Worm (Caenorhabditis elegans) whole organism, L4 larva: ENCODE data around the gene pha-1.

ENCODE experiments used
- F37D6.2 ChIP-seq: sonication (generic microtip); optimal IDR thresholded peaks from 2 replicates; lab custom pipeline; 2016; ENCODE audit warnings: mild to moderate bottlenecking, missing genetic modification characterization, missing compliant biosample characterization
- F44E2.7 ChIP-seq: fragments of 200-800 bp; sonication (Bioruptor generic); IDR thresholded peaks from 2 replicates; pipeline ENCODE4 v2.1.2; 2022; ENCODE audit warnings: missing genetic modification characterization, missing compliant biosample characterization
- F49E8.2 ChIP-seq: sonication (generic microtip); optimal IDR thresholded peaks from 2 replicates; lab custom pipeline; 2016; ENCODE audit warnings: missing compliant biosample characterization, mild to moderate bottlenecking, missing genetic modification characterization, borderline replicate concordance
- Y105C5A.15 ChIP-seq: fragments of 200-800 bp; sonication (Bioruptor generic); IDR thresholded peaks from 2 replicates; pipeline ENCODE4 v1.3.6; 2022; ENCODE audit warnings: missing genetic modification characterization, missing compliant biosample characterization
- Y48G9A.11 ChIP-seq: fragments of 200-800 bp; sonication (Bioruptor generic); IDR thresholded peaks from 2 replicates; pipeline ENCODE4 v1.3.6; 2022; ENCODE audit warnings: missing genetic modification reagents, missing genetic modification characterization, missing compliant biosample characterization
- Y75B8A.6 ChIP-seq: fragments of 200-800 bp; sonication (Bioruptor generic); IDR thresholded peaks from 2 replicates; pipeline ENCODE4 v1.3.6; 2022; ENCODE audit warnings: missing genetic modification reagents, missing genetic modification characterization, missing compliant biosample characterization
- ZK337.2 ChIP-seq: fragments of 200-800 bp; sonication (Bioruptor generic); IDR thresholded peaks from 2 replicates; pipeline ENCODE4 v1.3.6; 2022; ENCODE audit warnings: missing genetic modification reagents, missing genetic modification characterization, missing compliant biosample characterization
- ZK546.5 ChIP-seq, 2 experiments: sonication (generic microtip); optimal IDR thresholded peaks; 2 replicates each; lab custom pipeline; 2017; ENCODE audit warnings: missing biosample characterization in 2 of 2, missing genetic modification characterization in 2 of 2
- aha-1 ChIP-seq: fragments of 150-350 bp; peaks from one replicate; lab custom pipeline; 2014; ENCODE audit warnings: missing biosample characterization, missing genetic modification characterization
- aly-2 ChIP-seq: sonication (generic microtip); optimal IDR thresholded peaks from 2 replicates; lab custom pipeline; 2018; ENCODE audit warnings: missing biosample characterization, missing genetic modification characterization
- arid-1 ChIP-seq: fragments of 200-800 bp; sonication (Bioruptor generic); conservative IDR thresholded peaks from 2 replicates; pipeline ENCODE4 v1.3.6; 2022; ENCODE audit warnings: missing genetic modification reagents, missing genetic modification characterization, missing compliant biosample characterization
- attf-4 ChIP-seq: sonication (generic microtip); optimal IDR thresholded peaks from 3 replicates; lab custom pipeline; 2017; ENCODE audit warnings: missing biosample characterization, missing genetic modification characterization
- ceh-32 ChIP-seq: sonication (generic microtip); optimal IDR thresholded peaks from 2 replicates; lab custom pipeline; 2016; ENCODE audit warnings: mild to moderate bottlenecking, missing genetic modification characterization, missing compliant biosample characterization; ENCODE audit not compliant: poor library complexity
- cey-2 ChIP-seq: sonication (generic microtip); optimal IDR thresholded peaks from 3 replicates; lab custom pipeline; 2017; ENCODE audit warnings: missing genetic modification characterization, mild to moderate bottlenecking, missing compliant biosample characterization, antibody characterized with exemption, borderline replicate concordance; ENCODE audit not compliant: insufficient read depth
- dmd-9 ChIP-seq: fragments of 200-800 bp; sonication (Bioruptor generic); IDR thresholded peaks from 2 replicates; pipeline ENCODE4 v1.3.6; 2022; ENCODE audit warnings: missing genetic modification reagents, missing genetic modification characterization, missing compliant biosample characterization
- duxl-1 ChIP-seq: sonication (generic microtip); optimal IDR thresholded peaks from 2 replicates; lab custom pipeline; 2016; ENCODE audit warnings: mild to moderate bottlenecking, missing genetic modification characterization, moderate library complexity, missing compliant biosample characterization; ENCODE audit not compliant: poor library complexity
- fkh-10 ChIP-seq: fragments of 150-350 bp; optimal IDR thresholded peaks from 2 replicates; lab custom pipeline; 2014; ENCODE audit warnings: missing biosample characterization, missing genetic modification reagents, missing genetic modification characterization
- hif-1 ChIP-seq, 2 experiments: sonication (generic microtip); optimal IDR thresholded peaks; 2 replicates each; lab custom pipeline; 2016 to 2017; ENCODE audit warnings: missing compliant biosample characterization in 2 of 2, missing genetic modification characterization in 2 of 2, missing genetic modification reagents in 2 of 2, missing genotype in 2 of 2, mild to moderate bottlenecking in 1 of 2
- jun-1 ChIP-seq: fragments of 150-350 bp; optimal IDR thresholded peaks from 2 replicates; lab custom pipeline; 2014; ENCODE audit warnings: missing biosample characterization, missing genetic modification reagents, missing genetic modification characterization
- lim-7 ChIP-seq: fragments of 200-800 bp; sonication (Bioruptor generic); IDR thresholded peaks from 2 replicates; pipeline ENCODE4 v1.3.6; 2022; ENCODE audit warnings: missing genetic modification characterization, missing compliant biosample characterization
- lin-1 ChIP-seq: fragments of 200-800 bp; sonication (Bioruptor generic); IDR thresholded peaks from 2 replicates; pipeline ENCODE4 v1.3.6; 2022; ENCODE audit warnings: missing genetic modification reagents, missing genetic modification characterization, missing compliant biosample characterization
- lin-15B ChIP-seq: fragments of 150-350 bp; sonication (generic microtip); optimal IDR thresholded peaks from 3 replicates; lab custom pipeline; 2014; ENCODE audit warnings: missing biosample characterization, missing genetic modification characterization
- lin-29 ChIP-seq: fragments of 200-800 bp; sonication (Bioruptor generic); IDR thresholded peaks from 2 replicates; pipeline ENCODE4 v1.3.6; 2022; ENCODE audit warnings: missing genetic modification reagents, missing genetic modification characterization, missing compliant biosample characterization
- madf-5 ChIP-seq, 2 experiments: fragments of 200-800 bp; sonication (Bioruptor generic); IDR thresholded peaks; 2 replicates each; pipeline ENCODE4 v1.3.6; 2022; ENCODE audit warnings: missing compliant biosample characterization in 2 of 2, missing genetic modification characterization in 2 of 2
- mdt-29 ChIP-seq: fragments of 200-800 bp; sonication (Bioruptor generic); IDR thresholded peaks from 2 replicates; pipeline ENCODE4 v1.3.6; 2022; ENCODE audit warnings: missing genetic modification reagents, missing genetic modification characterization, missing compliant biosample characterization
- nhr-102 ChIP-seq: sonication (generic microtip); optimal IDR thresholded peaks from 2 replicates; lab custom pipeline; 2016; ENCODE audit warnings: mild to moderate bottlenecking, missing genetic modification characterization, moderate library complexity, missing compliant biosample characterization
- nhr-11 ChIP-seq: fragments of 150-350 bp; optimal IDR thresholded peaks from 2 replicates; lab custom pipeline; 2014; ENCODE audit warnings: missing biosample characterization, missing genetic modification characterization
- nhr-25 ChIP-seq: sonication (generic microtip); optimal IDR thresholded peaks from 2 replicates; lab custom pipeline; 2017; ENCODE audit warnings: missing genetic modification characterization, mild to moderate bottlenecking, missing compliant biosample characterization, antibody characterized with exemption, moderate library complexity, borderline replicate concordance; ENCODE audit not compliant: insufficient read depth
- nhr-6 ChIP-seq: fragments of 150-350 bp; optimal IDR thresholded peaks from 2 replicates; lab custom pipeline; 2014; ENCODE audit warnings: missing biosample characterization, missing genetic modification characterization
- nhr-77 ChIP-seq: fragments of 150-350 bp; optimal IDR thresholded peaks from 2 replicates; lab custom pipeline; 2014; ENCODE audit warnings: missing biosample characterization, missing genetic modification characterization
- spr-1 ChIP-seq: sonication (generic microtip); optimal IDR thresholded peaks from 2 replicates; lab custom pipeline; 2016; ENCODE audit warnings: mild to moderate bottlenecking, missing genetic modification characterization, missing compliant biosample characterization
- tag-97 ChIP-seq: fragments of 200-800 bp; sonication (Bioruptor generic); IDR thresholded peaks from 2 replicates; pipeline ENCODE4 v1.3.6; 2022; ENCODE audit warnings: missing genetic modification characterization, missing compliant biosample characterization
- unc-39 ChIP-seq: sonication (generic microtip); optimal IDR thresholded peaks from 2 replicates; lab custom pipeline; 2017; ENCODE audit warnings: missing biosample characterization, missing genetic modification characterization
- vab-7 ChIP-seq: fragments of 200-800 bp; sonication (Bioruptor generic); IDR thresholded peaks from 2 replicates; pipeline ENCODE4 v1.3.6; 2022; ENCODE audit warnings: missing genetic modification reagents, missing genetic modification characterization, missing compliant biosample characterization
- zfp-2 ChIP-seq: sonication (generic microtip); optimal IDR thresholded peaks from 2 replicates; lab custom pipeline; 2016; ENCODE audit warnings: mild to moderate bottlenecking, missing genetic modification characterization, missing compliant biosample characterization
- zfp-3 ChIP-seq: fragments of 200-800 bp; sonication (Bioruptor generic); conservative IDR thresholded peaks from 2 replicates; pipeline ENCODE4 v1.3.6; 2022; ENCODE audit warnings: missing genetic modification reagents, missing genetic modification characterization, missing compliant biosample characterization

Gene pha-1

ce11 chrIII:11112718-11113117 lies 18.9 kb upstream of the pha-1 start (continued):
- TF ChIP-seq dmd-9 (GFP tag; lab: Robert Waterston, UW) (peak; percentile 84), lin-15B (tag; lab: Kevin White, UChicago) (no peak), duxl-1 (tag; lab: Kevin White, UChicago) (no peak), aha-1 (no peak), hif-1 (tag; optimal IDR thresholded peaks at IDR 0.05; lab: Kevin White, UChicago) (peak in 1 of 2 experiments; percentile 67), jun-1 (no peak), lim-7 (GFP tag; lab: Robert Waterston, UW) (no peak), unc-39 (tag; lab: Kevin White, UChicago) (no peak), nhr-25 (tag; lab: Kevin White, UChicago) (no peak), nhr-6 (no peak), lin-29 (GFP tag; lab: Robert Waterston, UW) (peak; percentile 80), vab-7 (0 out of 2 replicates have a peak, but pooled peaks have one; percentile 9), madf-5 (GFP tag; IDR thresholded peaks at IDR 0.05; lab: Robert Waterston, UW) (no peak), zfp-2 (no peak), fkh-10 (GFP tag; lab: Kevin White, UChicago) (no peak), ZK337.2 (GFP tag; lab: Robert Waterston, UW) (peak; percentile 82; the same call in 1 of the 2 replicates), spr-1 (tag; lab: Kevin White, UChicago) (no peak), Y75B8A.6 (GFP tag; lab: Robert Waterston, UW) (0 out of 2 replicates have a peak, but pooled peaks have one; percentile 52), cey-2 (tag; lab: Kevin White, UChicago) (no peak), nhr-11 (tag; lab: Kevin White, UChicago) (no peak)

- TF ChIP-seq F49E8.2 (tag; lab: Kevin White, UChicago) (no peak), nhr-102 (no peak), hif-1 (tag; optimal IDR thresholded peaks at IDR 0.05; lab: Kevin White, UChicago) (no peak), vab-7 (no peak), mdt-29 (no peak), Y105C5A.15 (GFP tag; lab: Robert Waterston, UW) (no peak), attf-4 (tag; lab: Kevin White, UChicago) (no peak), nhr-11 (tag; lab: Kevin White, UChicago) (no peak), F44E2.7 (GFP tag; lab: Robert Waterston, UW) (no peak), aly-2 (no peak), F37D6.2 (tag; lab: Kevin White, UChicago) (no peak), lin-1 (GFP tag; lab: Robert Waterston, UW) (no peak), zfp-3 (GFP tag; lab: Robert Waterston, UW) (no peak), lin-15B (tag; lab: Kevin White, UChicago) (no peak), ceh-32 (tag; lab: Kevin White, UChicago) (no peak), Y48G9A.11 (GFP tag; lab: Robert Waterston, UW) (no peak), ZK546.5 (tag; optimal IDR thresholded peaks at IDR 0.05; lab: Kevin White, UChicago) (no peak), arid-1 (no peak), nhr-77 (tag; lab: Kevin White, UChicago) (no peak)
These were observed 17.7 kb upstream of the pha-1 start for ce11 chrIII:11113845-11114244.

ce11 chrIII:11115956-11116355 lies 15.6 kb upstream of the pha-1 start:
- no peak for TF ChIP-seq F37D6.2 (tag; lab: Kevin White, UChicago)
- no peak for TF ChIP-seq unc-39 (tag; lab: Kevin White, UChicago)
- no peak for TF ChIP-seq tag-97 (GFP tag; lab: Robert Waterston, UW)
- TF ChIP-seq aha-1, result peak; percentile 51
